Worm (Caenorhabditis elegans) whole organism, young adult: ENCODE data around the gene T20D4.15.
A peak's percentile ranks its signal among the peaks of the same experiment; 100 is the strongest.
"Not testable (repeated sequence)": the region's sequence is repeated elsewhere in the genome, so short reads cannot be mapped to it uniquely, and the experiment has no call there.

Source experiments
- B0019.2 ChIP-seq: fragments of 200-800 bp; sonication (Bioruptor generic); conservative IDR thresholded peaks from 2 replicates; pipeline ENCODE4 v1.3.6; 2022; ENCODE audit warnings: missing genetic modification reagents, missing genetic modification characterization, missing compliant biosample characterization
- B0336.3 ChIP-seq: fragments of 200-800 bp; sonication (Bioruptor generic); IDR thresholded peaks from 2 replicates; pipeline ENCODE4 v1.3.6; 2022; ENCODE audit warnings: missing genetic modification characterization, missing compliant biosample characterization
- F22D6.2 ChIP-seq: sonication (generic microtip); optimal IDR thresholded peaks from 2 replicates; lab custom pipeline; 2016; ENCODE audit warnings: mild to moderate bottlenecking, missing genetic modification characterization, missing compliant biosample characterization
- F33H1.4 ChIP-seq: fragments of 200-800 bp; sonication (Bioruptor generic); IDR thresholded peaks from 2 replicates; pipeline ENCODE4 v1.3.6; 2022; ENCODE audit warnings: missing genetic modification reagents, missing genetic modification characterization, missing compliant biosample characterization
- F37B4.10 ChIP-seq: fragments of 200-800 bp; sonication (Bioruptor generic); IDR thresholded peaks from 2 replicates; pipeline ENCODE4 v1.3.6; 2022; ENCODE audit warnings: missing genetic modification characterization, missing compliant biosample characterization
- F49E8.2 ChIP-seq: sonication (generic microtip); optimal IDR thresholded peaks from 3 replicates; lab custom pipeline; 2017; ENCODE audit warnings: missing genetic modification characterization, mild to moderate bottlenecking, missing compliant biosample characterization, antibody characterized with exemption, moderate library complexity; ENCODE audit not compliant: insufficient read depth
- K12H6.12 ChIP-seq: fragments of 200-800 bp; sonication (Bioruptor generic); optimal IDR thresholded peaks from 2 replicates; lab custom pipeline; 2018; ENCODE audit warnings: mild to moderate bottlenecking, missing genetic modification characterization, missing compliant biosample characterization
- Y67H2A.10 ChIP-seq: fragments of 200-800 bp; sonication (Bioruptor generic); conservative IDR thresholded peaks from 2 replicates; pipeline ENCODE4 v1.3.6; 2022; ENCODE audit warnings: missing genetic modification reagents, missing genetic modification characterization, missing compliant biosample characterization
- Y95B8A.8 ChIP-seq: fragments of 200-800 bp; sonication (Bioruptor generic); IDR thresholded peaks from 2 replicates; pipeline ENCODE4 v1.3.6; 2022; ENCODE audit warnings: missing genetic modification reagents, missing genetic modification characterization, missing compliant biosample characterization
- ZK185.1 ChIP-seq: sonication (generic microtip); optimal IDR thresholded peaks from 2 replicates; lab custom pipeline; 2016; ENCODE audit warnings: mild to moderate bottlenecking, missing genetic modification characterization, missing compliant biosample characterization; ENCODE audit not compliant: poor library complexity, severe bottlenecking
- ama-1 ChIP-seq, 3 experiments: fragments of 150-350 bp in 1 of 3; sonication (generic microtip) in 2 of 3; optimal IDR thresholded peaks; 2 replicates each; lab custom pipeline; 2014 to 2018; ENCODE audit warnings: missing biosample characterization in 2 of 3, missing genetic modification characterization in 2 of 3, missing genetic modification reagents in 2 of 3
- athp-1 ChIP-seq: sonication (generic microtip); optimal IDR thresholded peaks from 2 replicates; lab custom pipeline; 2017; ENCODE audit warnings: mild to moderate bottlenecking, missing genetic modification characterization, missing compliant biosample characterization
- attf-5 ChIP-seq: fragments of 200-800 bp; sonication (Bioruptor generic); optimal IDR thresholded peaks from 2 replicates; lab custom pipeline; 2018; ENCODE audit warnings: mild to moderate bottlenecking, missing genetic modification characterization, missing compliant biosample characterization
- bed-1 ChIP-seq: fragments of 200-800 bp; sonication (Bioruptor generic); IDR thresholded peaks from 2 replicates; pipeline ENCODE4 v1.3.6; 2022; ENCODE audit warnings: missing genetic modification reagents, missing genetic modification characterization, missing compliant biosample characterization
- ceh-100 ChIP-seq: fragments of 200-800 bp; sonication (Bioruptor generic); IDR thresholded peaks from 2 replicates; pipeline ENCODE4 v1.3.6; 2022; ENCODE audit warnings: missing genetic modification reagents, missing genetic modification characterization, missing compliant biosample characterization
- egl-44 ChIP-seq: fragments of 200-800 bp; sonication (Bioruptor generic); IDR thresholded peaks from 2 replicates; pipeline ENCODE4 v1.3.6; 2022; ENCODE audit warnings: missing genetic modification reagents, missing genetic modification characterization, missing compliant biosample characterization
- egrh-3 ChIP-seq: fragments of 200-800 bp; sonication (Bioruptor generic); IDR thresholded peaks from 2 replicates; pipeline ENCODE4 v1.3.6; 2022; ENCODE audit warnings: missing genetic modification reagents, missing genetic modification characterization, missing compliant biosample characterization
- hrde-1 ChIP-seq: sonication (generic microtip); optimal IDR thresholded peaks from 2 replicates; lab custom pipeline; 2016; ENCODE audit warnings: missing genetic modification characterization, mild to moderate bottlenecking, missing compliant biosample characterization, moderate library complexity, missing genotype, missing genetic modification reagents, borderline replicate concordance
- hsf-1 ChIP-seq: fragments of 200-800 bp; sonication (Bioruptor generic); IDR thresholded peaks from 2 replicates; pipeline ENCODE4 v1.3.6; 2022; ENCODE audit warnings: missing genetic modification reagents, missing genetic modification characterization, missing compliant biosample characterization
- lag-1 ChIP-seq: fragments of 200-800 bp; sonication (Bioruptor generic); IDR thresholded peaks from 2 replicates; pipeline ENCODE4 v1.3.6; 2022; ENCODE audit warnings: missing genetic modification reagents, missing genetic modification characterization, missing compliant biosample characterization
- lin-35 ChIP-seq, 3 experiments: fragments of 150-350 bp in 2 of 3; sonication (generic microtip) in 1 of 3; optimal IDR thresholded peaks; 2 replicates each; lab custom pipeline; 2014 to 2018; ENCODE audit warnings: missing biosample characterization in 3 of 3, missing genetic modification characterization in 3 of 3, missing genetic modification reagents in 3 of 3
- madf-8 ChIP-seq: fragments of 200-800 bp; sonication (Bioruptor generic); conservative IDR thresholded peaks from 2 replicates; pipeline ENCODE4 v1.3.6; 2022; ENCODE audit warnings: missing genetic modification reagents, missing genetic modification characterization, missing compliant biosample characterization
- nhr-27 ChIP-seq: fragments of 200-800 bp; sonication (Bioruptor generic); optimal IDR thresholded peaks from 2 replicates; lab custom pipeline; 2018; ENCODE audit warnings: mild to moderate bottlenecking, missing genetic modification characterization, moderate library complexity, missing compliant biosample characterization
- nhr-80 ChIP-seq: sonication (generic microtip); optimal IDR thresholded peaks from 2 replicates; lab custom pipeline; 2016; ENCODE audit warnings: missing genetic modification characterization, missing compliant biosample characterization
- nhr-90 ChIP-seq: sonication (generic microtip); optimal IDR thresholded peaks from 2 replicates; lab custom pipeline; 2016; ENCODE audit warnings: missing genotype, mild to moderate bottlenecking, missing genetic modification characterization, missing compliant biosample characterization
- pbrm-1 ChIP-seq: fragments of 200-800 bp; sonication (Bioruptor generic); IDR thresholded peaks from 2 replicates; pipeline ENCODE4 v1.3.6; 2022; ENCODE audit warnings: missing genetic modification reagents, missing genetic modification characterization, missing compliant biosample characterization
- rec-8 ChIP-seq, 2 experiments: sonication (generic microtip); optimal IDR thresholded peaks; 2 replicates each; lab custom pipeline; 2016; ENCODE audit warnings: mild to moderate bottlenecking in 2 of 2, missing genetic modification characterization in 2 of 2, missing genetic modification reagents in 2 of 2, missing genotype in 2 of 2, missing biosample characterization in 1 of 2, missing compliant biosample characterization in 1 of 2, moderate library complexity in 1 of 2
- snpc-4 ChIP-seq, 5 experiments: fragments of 150-350 bp in 1 of 5; sonication (generic microtip) in 4 of 5; optimal IDR thresholded peaks; 2 replicates each; lab custom pipeline; 2014 to 2018; ENCODE audit warnings: missing genetic modification characterization in 5 of 5, missing biosample characterization in 3 of 5, antibody characterized with exemption in 2 of 5, mild to moderate bottlenecking in 2 of 5, missing compliant biosample characterization in 2 of 5, missing genotype in 2 of 5, moderate library complexity in 2 of 5, missing genetic modification reagents in 1 of 5
- tbx-9 ChIP-seq: sonication (generic microtip); optimal IDR thresholded peaks from 2 replicates; lab custom pipeline; 2016; ENCODE audit warnings: borderline replicate concordance, missing genetic modification characterization, inconsistent platforms, missing compliant biosample characterization
- tlf-1 ChIP-seq: fragments of 200-800 bp; sonication (Bioruptor generic); optimal IDR thresholded peaks from 2 replicates; lab custom pipeline; 2018; ENCODE audit warnings: mild to moderate bottlenecking, missing genetic modification characterization, missing compliant biosample characterization
- xnd-1 ChIP-seq: sonication (generic microtip); optimal IDR thresholded peaks from 2 replicates; lab custom pipeline; 2016; ENCODE audit warnings: missing genotype, missing genetic modification reagents, missing genetic modification characterization, missing compliant biosample characterization
- zfh-2 ChIP-seq: fragments of 200-800 bp; sonication (Bioruptor generic); conservative IDR thresholded peaks from 2 replicates; pipeline ENCODE4 v1.3.6; 2022; ENCODE audit warnings: missing genetic modification reagents, missing genetic modification characterization, missing compliant biosample characterization
- zim-3 ChIP-seq: sonication (generic microtip); optimal IDR thresholded peaks from 2 replicates; lab custom pipeline; 2017; ENCODE audit warnings: mild to moderate bottlenecking, missing genetic modification characterization, moderate library complexity, missing compliant biosample characterization
- ztf-18 ChIP-seq: sonication (generic microtip); optimal IDR thresholded peaks from 2 replicates; lab custom pipeline; 2016; ENCODE audit warnings: missing genotype, mild to moderate bottlenecking, missing genetic modification characterization, missing compliant biosample characterization

T20D4.15 gene

DNA sequence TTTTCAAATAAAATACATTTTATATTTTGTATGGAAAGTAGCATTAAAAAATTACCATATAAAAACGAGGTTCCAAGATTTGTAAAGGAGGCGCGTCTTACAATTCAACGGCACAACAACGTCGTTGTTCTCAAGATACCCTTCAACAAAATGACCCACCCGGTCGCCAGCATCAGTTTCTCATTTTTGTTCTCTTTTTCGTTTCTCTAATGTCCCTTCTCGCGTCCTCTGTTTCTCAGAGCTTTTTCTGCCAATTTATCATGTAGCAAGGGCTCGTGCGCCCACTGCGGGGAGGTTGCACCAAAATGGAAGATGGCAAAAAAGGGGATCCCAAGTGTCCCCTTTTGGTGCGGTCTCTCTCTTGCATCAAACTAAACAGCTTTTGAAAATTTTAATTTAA is 15.0 kb upstream of the T20D4.15 start (continued):
- TF ChIP-seq hrde-1 (tag; lab: Kevin White, UChicago): no peak
- no peak for TF ChIP-seq ama-1 (optimal IDR thresholded peaks at IDR 0.05; lab: Kevin White, UChicago)
- no peak for TF ChIP-seq ama-1 (GFP tag; optimal IDR thresholded peaks at IDR 0.05; lab: Kevin White, UChicago)

DNA sequence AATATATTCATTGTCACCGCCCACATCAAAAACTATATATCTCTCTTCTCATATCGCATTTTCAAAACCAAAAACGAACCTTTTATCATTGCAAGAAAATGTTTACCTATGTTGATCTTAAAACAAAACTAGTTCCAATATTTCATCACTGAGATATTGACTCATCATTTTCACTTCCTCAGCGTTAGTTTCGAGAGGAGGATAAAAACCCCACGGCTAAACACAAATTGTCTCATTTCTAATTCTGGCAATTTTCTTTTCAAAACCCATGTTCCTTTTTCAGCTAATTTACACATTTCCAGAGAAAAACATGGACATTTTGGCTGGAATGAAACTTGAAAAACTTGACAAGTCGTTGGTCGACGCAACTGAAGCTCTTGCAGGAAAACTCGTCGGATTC is 14.1 kb upstream of the T20D4.15 start, which contains the start of gene T20D4.7:
TSS of gene T20D4.7 (plus strand) at position 301 of the 400 bp plus-strand sequence.
- no peak for TF ChIP-seq pbrm-1 (GFP tag; lab: Robert Waterston, UW)
- TF ChIP-seq zim-3 (tag; lab: Kevin White, UChicago): no peak
- no peak for TF ChIP-seq F37B4.10 (GFP tag; lab: Robert Waterston, UW)
- TF ChIP-seq lag-1 (GFP tag; lab: Robert Waterston, UW): no peak
- TF ChIP-seq lin-35 (GFP tag; optimal IDR thresholded peaks at IDR 0.05; lab: Kevin White, UChicago): no peak
- no peak for TF ChIP-seq F33H1.4 (GFP tag; lab: Robert Waterston, UW)
- TF ChIP-seq B0336.3: no peak
- TF ChIP-seq tbx-9 (tag; lab: Kevin White, UChicago): no peak
- TF ChIP-seq, all 124 proteins: peak for 0

DNA sequence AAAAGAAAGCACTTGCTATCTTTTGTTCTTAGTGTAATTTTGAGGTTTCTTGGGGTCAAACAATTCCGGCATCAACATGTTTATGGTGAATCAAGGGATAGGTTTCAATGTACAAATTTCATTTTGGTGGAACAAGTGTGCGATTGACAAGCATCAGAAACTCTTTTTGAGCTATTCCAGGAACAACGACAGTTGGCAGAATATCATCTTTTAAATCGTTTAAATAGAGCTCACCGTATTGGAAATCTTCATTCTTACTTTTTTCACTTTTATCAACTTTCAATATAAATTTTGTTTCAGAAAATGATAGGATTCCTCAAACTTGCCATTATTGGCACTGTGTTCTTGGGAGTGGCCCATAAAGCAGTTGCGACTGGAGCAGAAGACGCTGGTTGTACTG is 5.4 kb upstream of the T20D4.15 start, which contains the start of gene T20D4.10:
TSS of gene T20D4.10 (plus strand) at position 301 of the 400 bp plus-strand sequence.
- not testable (repeated sequence) for TF ChIP-seq K12H6.12 (tag; lab: Kevin White, UChicago); ama-1 (optimal IDR thresholded peaks at IDR 0.05; lab: Kevin White, UChicago); ama-1 (GFP tag; optimal IDR thresholded peaks at IDR 0.05; lab: Kevin White, UChicago); bed-1 (GFP tag; lab: Robert Waterston, UW)

DNA sequence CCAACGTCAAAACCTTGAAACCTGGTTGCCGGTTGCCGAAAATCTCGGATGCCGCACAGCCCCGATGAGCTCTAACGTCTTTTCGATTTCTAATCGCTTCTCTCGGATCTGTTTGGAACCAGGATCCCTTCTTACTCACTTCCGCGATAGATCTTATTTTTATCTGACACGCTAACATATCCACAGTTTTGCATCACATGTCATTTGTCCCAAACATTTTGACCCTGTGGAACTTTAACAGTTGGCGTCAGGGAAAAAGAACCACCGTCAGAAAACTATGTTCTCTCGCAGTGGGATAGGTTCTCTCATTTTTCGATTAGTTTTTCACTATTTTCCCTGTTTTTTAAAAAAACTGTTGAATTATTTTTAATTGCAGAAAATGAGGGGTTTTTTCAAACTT is 3.8 kb upstream of the T20D4.15 start, which contains the start of gene T20D4.11:
TSS of gene T20D4.11 (plus strand) at position 377 of the 400 bp plus-strand sequence.
- no peak for TF ChIP-seq B0019.2 (GFP tag; lab: Robert Waterston, UW)
- no peak for TF ChIP-seq nhr-27
- no peak for TF ChIP-seq ZK185.1 (tag; lab: Kevin White, UChicago)
- TF ChIP-seq nhr-80 (tag; lab: Kevin White, UChicago): no peak
- no peak for TF ChIP-seq athp-1 (tag; lab: Kevin White, UChicago)
- no peak for TF ChIP-seq F37B4.10 (GFP tag; lab: Robert Waterston, UW)
- TF ChIP-seq F49E8.2 (tag; lab: Kevin White, UChicago): no peak
- TF ChIP-seq ceh-100: no peak
- TF ChIP-seq F22D6.2 (tag; lab: Kevin White, UChicago): no peak
- no peak for TF ChIP-seq madf-8 (GFP tag; lab: Robert Waterston, UW)
- TF ChIP-seq zim-3 (tag; lab: Kevin White, UChicago): no peak
- no peak for TF ChIP-seq egrh-3 (GFP tag; lab: Robert Waterston, UW)
- TF ChIP-seq Y95B8A.8 (GFP tag; lab: Robert Waterston, UW): no peak
- TF ChIP-seq Y67H2A.10 (GFP tag; lab: Robert Waterston, UW): no peak
- TF ChIP-seq xnd-1 (tag; lab: Kevin White, UChicago): no peak

DNA sequence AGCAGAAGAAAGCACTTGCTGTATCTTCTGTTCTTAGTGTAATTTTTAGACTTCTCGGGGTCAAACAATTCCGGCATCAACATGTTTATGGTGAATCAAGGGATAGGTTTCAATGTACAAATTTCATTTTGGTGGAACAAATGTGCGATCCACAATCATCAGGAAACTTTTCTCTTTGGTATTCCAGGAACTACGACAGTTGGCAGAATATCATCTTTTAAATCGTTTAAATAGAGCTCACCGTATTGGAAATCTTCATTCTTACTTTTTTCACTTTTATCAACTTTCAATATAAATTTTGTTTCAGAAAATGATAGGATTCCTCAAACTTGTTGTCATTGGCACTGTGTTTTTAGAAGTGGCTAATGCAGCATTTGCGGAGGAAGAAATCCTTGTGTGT is 2.2 kb upstream of the T20D4.15 start, which contains the start of gene T20D4.12:
TSS of gene T20D4.12 (plus strand) at position 301 of the 400 bp plus-strand sequence.
- TF ChIP-seq nhr-90; egl-44 (GFP tag; lab: Robert Waterston, UW); F22D6.2 (tag; lab: Kevin White, UChicago): not testable (repeated sequence)
- TF ChIP-seq, all 124 proteins: peak for 0; not testable (repeated sequence) for 124

DNA sequence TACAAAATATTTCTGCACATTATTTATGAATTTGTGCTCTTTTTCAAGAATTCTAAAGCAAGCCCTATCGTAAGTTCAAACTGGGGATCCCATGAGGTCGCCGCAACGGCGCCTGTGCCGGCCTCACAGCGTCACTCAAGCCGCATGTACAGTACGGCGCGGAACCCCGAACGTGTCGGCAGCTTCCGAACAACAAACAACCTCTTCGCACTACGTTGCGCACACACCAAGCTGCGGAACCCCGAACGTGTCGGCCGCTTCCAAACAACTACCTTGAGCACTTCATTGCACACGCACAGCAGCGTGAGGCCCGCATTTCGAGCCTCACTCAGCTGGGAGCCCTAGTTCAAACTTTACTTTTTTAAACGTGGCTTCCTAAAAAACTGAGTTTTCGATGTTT is 479 bp downstream of the T20D4.15 start:
- TF ChIP-seq hrde-1 (tag; lab: Kevin White, UChicago): no peak
- TF ChIP-seq rec-8 (tag; optimal IDR thresholded peaks at IDR 0.05; lab: Kevin White, UChicago): no peak
- TF ChIP-seq hsf-1 (GFP tag; lab: Robert Waterston, UW): no peak
- TF ChIP-seq ztf-18 (tag; lab: Kevin White, UChicago): no peak
- no peak for TF ChIP-seq attf-5 (GFP tag; lab: Kevin White, UChicago)
- TF ChIP-seq snpc-4 (GFP tag; optimal IDR thresholded peaks at IDR 0.05; lab: Kevin White, UChicago): no peak
- peak in 1 of 4 experiments; percentile 75 for TF ChIP-seq snpc-4 (tag; optimal IDR thresholded peaks at IDR 0.05; lab: Kevin White, UChicago)
- peak; percentile 70 for TF ChIP-seq zfh-2 (GFP tag; lab: Robert Waterston, UW)
- TF ChIP-seq nhr-90: no peak
- TF ChIP-seq tlf-1 (GFP tag; lab: Kevin White, UChicago): no peak
